Fruit fly (Drosophila melanogaster) whole organism, embryonic: ENCODE results near the gene Obp73a.

ENCODE experiments used
- ATbp ChIP-seq: fragments of 200-800 bp; sonication (Bioruptor generic); optimal IDR thresholded peaks from 2 replicates; lab custom pipeline; 2017; ENCODE audit warnings: missing biosample characterization, mild to moderate bottlenecking, missing genetic modification characterization, missing genetic modification reagents
- Awh ChIP-seq: fragments of 200-800 bp; sonication (Bioruptor generic); IDR thresholded peaks from 2 replicates; pipeline ENCODE4, ENCODE4 v1.3.6; 2022; ENCODE audit warnings: missing biosample characterization, missing genetic modification characterization
- BtbVII ChIP-seq: fragments of 200-800 bp; sonication (Bioruptor generic); optimal IDR thresholded peaks from 3 replicates; lab custom pipeline; 2017; ENCODE audit warnings: missing biosample characterization, mild to moderate bottlenecking, missing genetic modification characterization
- CG10147 ChIP-seq: fragments of 200-800 bp; sonication (Bioruptor generic); optimal IDR thresholded peaks from 2 replicates; lab custom pipeline; 2019; ENCODE audit warnings: missing biosample characterization, mild to moderate bottlenecking, missing genetic modification characterization, moderate library complexity
- CG10543 ChIP-seq: fragments of 200-800 bp; sonication (Bioruptor generic); optimal IDR thresholded peaks from 3 replicates; lab custom pipeline; 2017; ENCODE audit warnings: missing biosample characterization, mild to moderate bottlenecking, missing genetic modification characterization, moderate library complexity
- CG11398 ChIP-seq: fragments of 200-800 bp; sonication (Bioruptor generic); optimal IDR thresholded peaks from 2 replicates; lab custom pipeline; 2016; ENCODE audit warnings: missing biosample characterization, missing genetic modification characterization
- CG11504 ChIP-seq: fragments of 200-800 bp; sonication (Bioruptor generic); optimal IDR thresholded peaks from 3 replicates; lab custom pipeline; 2019; ENCODE audit warnings: missing biosample characterization, mild to moderate bottlenecking, missing genetic modification characterization, moderate library complexity
- CG14050 ChIP-seq: fragments of 200-800 bp; sonication (Bioruptor generic); IDR thresholded peaks from 3 replicates; pipeline ENCODE4 v1.3.6; 2022; ENCODE audit warnings: missing biosample characterization, missing genetic modification characterization
- CG14667 ChIP-seq: fragments of 200-800 bp; sonication (Bioruptor generic); IDR thresholded peaks from 2 replicates; pipeline ENCODE4 v1.3.6; 2022; ENCODE audit warnings: missing biosample characterization, missing genetic modification characterization
- CG14965 ChIP-seq: fragments of 200-800 bp; sonication (Bioruptor generic); optimal IDR thresholded peaks from 2 replicates; lab custom pipeline; 2016; ENCODE audit warnings: missing biosample characterization, missing genetic modification characterization, borderline replicate concordance
- CG16779 ChIP-seq: fragments of 200-800 bp; sonication (Bioruptor generic); IDR thresholded peaks from 2 replicates; pipeline ENCODE4 v1.3.6; 2022; ENCODE audit warnings: missing biosample characterization, missing genetic modification characterization
- CG32772 ChIP-seq: fragments of 200-800 bp; sonication (Bioruptor generic); IDR thresholded peaks from 2 replicates; pipeline ENCODE4 v1.3.6; 2022; ENCODE audit warnings: missing biosample characterization, missing genetic modification characterization
- CG3281 ChIP-seq: fragments of 200-800 bp; sonication (Bioruptor generic); optimal IDR thresholded peaks from 3 replicates; lab custom pipeline; 2017; ENCODE audit warnings: missing biosample characterization, mild to moderate bottlenecking, missing genetic modification characterization
- CG3726 ChIP-seq: fragments of 200-800 bp; sonication (Bioruptor generic); IDR thresholded peaks from 3 replicates; pipeline ENCODE4, ENCODE4 v1.3.6; 2022; ENCODE audit warnings: missing biosample characterization, missing genetic modification characterization
- CG4707 ChIP-seq: fragments of 200-800 bp; sonication (Bioruptor generic); optimal IDR thresholded peaks from 2 replicates; lab custom pipeline; 2018; ENCODE audit warnings: missing biosample characterization, mild to moderate bottlenecking, missing genetic modification characterization, moderate library complexity
- CG6175 ChIP-seq: fragments of 200-800 bp; sonication (Bioruptor generic); IDR thresholded peaks from 3 replicates; pipeline ENCODE4 v1.3.6; 2022; ENCODE audit warnings: missing biosample characterization, missing genetic modification characterization
- CG6272 ChIP-seq: fragments of 200-800 bp; sonication (Bioruptor generic); IDR thresholded peaks from 2 replicates; pipeline ENCODE4 v1.3.6; 2022; ENCODE audit warnings: missing biosample characterization, missing genetic modification characterization
- CG6683 ChIP-seq: fragments of 200-800 bp; sonication (Bioruptor generic); optimal IDR thresholded peaks from 2 replicates; lab custom pipeline; 2017; ENCODE audit warnings: missing biosample characterization, mild to moderate bottlenecking, missing genetic modification characterization, missing genetic modification reagents
- CG6813 ChIP-seq: fragments of 200-800 bp; sonication (Bioruptor generic); optimal IDR thresholded peaks from 2 replicates; lab custom pipeline; 2017; ENCODE audit warnings: missing biosample characterization, missing genetic modification characterization, mild to moderate bottlenecking, moderate library complexity, missing genetic modification reagents
- CG7786 ChIP-seq: fragments of 200-800 bp; sonication (Bioruptor generic); optimal IDR thresholded peaks from 2 replicates; lab custom pipeline; 2016; ENCODE audit warnings: missing biosample characterization, missing genetic modification characterization
- CG8281 ChIP-seq: fragments of 200-800 bp; sonication (Bioruptor generic); optimal IDR thresholded peaks from 2 replicates; lab custom pipeline; 2018; ENCODE audit warnings: missing biosample characterization, mild to moderate bottlenecking, missing genetic modification characterization, moderate library complexity
- CG9215 ChIP-seq: fragments of 200-800 bp; sonication (Bioruptor generic); IDR thresholded peaks from 2 replicates; pipeline ENCODE4 v1.3.6; 2022; ENCODE audit warnings: missing biosample characterization, missing genetic modification characterization
- Dbx ChIP-seq: fragments of 200-800 bp; sonication (Bioruptor generic); IDR thresholded peaks from 3 replicates; pipeline ENCODE4 v1.3.6; 2022; ENCODE audit warnings: missing biosample characterization, missing genetic modification characterization
- Ets97D ChIP-seq: fragments of 200-800 bp; sonication (Bioruptor generic); optimal IDR thresholded peaks from 3 replicates; lab custom pipeline; 2016; ENCODE audit warnings: missing biosample characterization, missing genetic modification characterization
- Fer2 ChIP-seq: fragments of 200-800 bp; sonication (Bioruptor generic); optimal IDR thresholded peaks from 2 replicates; lab custom pipeline; 2018; ENCODE audit warnings: missing biosample characterization, mild to moderate bottlenecking, missing genetic modification characterization, moderate library complexity
- HLHmδ ChIP-seq: fragments of 200-800 bp; sonication (Bioruptor generic); optimal IDR thresholded peaks from 2 replicates; lab custom pipeline; 2018; ENCODE audit warnings: missing biosample characterization, mild to moderate bottlenecking, missing genetic modification characterization, moderate library complexity
- Lpt ChIP-seq: fragments of >200 bp; optimal IDR thresholded peaks from 2 replicates; lab custom pipeline; 2018; ENCODE audit warnings: missing biosample characterization, missing genetic modification characterization
- Mes4 ChIP-seq: fragments of 200-800 bp; sonication (Bioruptor generic); optimal IDR thresholded peaks from 2 replicates; lab custom pipeline; 2016; ENCODE audit warnings: missing biosample characterization, missing genetic modification characterization
- NC2α ChIP-seq: fragments of 200-800 bp; sonication (Bioruptor generic); optimal IDR thresholded peaks from 2 replicates; lab custom pipeline; 2016; ENCODE audit warnings: missing biosample characterization, missing genetic modification characterization
- NFAT ChIP-seq: fragments of 200-800 bp; sonication (Bioruptor generic); IDR thresholded peaks from 2 replicates; pipeline ENCODE4 v1.3.6; 2022; ENCODE audit warnings: missing biosample characterization, missing genetic modification characterization
- NfI ChIP-seq: fragments of 200-800 bp; sonication (Bioruptor generic); optimal IDR thresholded peaks from 3 replicates; lab custom pipeline; 2018; ENCODE audit warnings: missing biosample characterization, mild to moderate bottlenecking, missing genetic modification characterization, moderate library complexity
- Oaz ChIP-seq: fragments of 200-800 bp; sonication (Bioruptor generic); IDR thresholded peaks from 2 replicates; pipeline ENCODE4 v1.3.6; 2022; ENCODE audit warnings: missing biosample characterization, missing genetic modification characterization
- Sry-δ ChIP-seq: fragments of 200-800 bp; sonication (Bioruptor generic); optimal IDR thresholded peaks from 2 replicates; lab custom pipeline; 2016; ENCODE audit warnings: missing biosample characterization, missing genetic modification characterization
- TFAM ChIP-seq: fragments of 200-800 bp; sonication (Bioruptor generic); optimal IDR thresholded peaks from 2 replicates; lab custom pipeline; 2017; ENCODE audit warnings: missing biosample characterization, missing genetic modification characterization, inconsistent platforms
- Trl ChIP-seq, 3 experiments: fragments of >200 bp in 2 of 3; fragments of 200-800 bp in 1 of 3; sonication (Bioruptor generic) in 1 of 3; optimal IDR thresholded peaks; 2 replicates in 1 of 3; 3 replicates in 2 of 3; lab custom pipeline; 2016 to 2017; ENCODE audit warnings: missing biosample characterization in 1 of 3, missing genetic modification characterization in 1 of 3
- cad ChIP-seq: fragments of >200 bp; optimal IDR thresholded peaks from 2 replicates; lab custom pipeline; 2017; ENCODE audit warnings: missing biosample characterization, missing genetic modification characterization
- chm ChIP-seq: fragments of 200-800 bp; sonication (Bioruptor generic); IDR thresholded peaks from 2 replicates; pipeline ENCODE4 v1.3.6; 2022; ENCODE audit warnings: missing biosample characterization, missing genetic modification characterization
- croc ChIP-seq: fragments of 200-800 bp; sonication (Bioruptor generic); conservative IDR thresholded peaks from 3 replicates; pipeline ENCODE4 v1.3.6; 2022; ENCODE audit warnings: missing biosample characterization, missing genetic modification characterization
- dm ChIP-seq: fragments of 200-800 bp; sonication (Bioruptor generic); optimal IDR thresholded peaks from 3 replicates; lab custom pipeline; 2016; ENCODE audit warnings: missing biosample characterization, missing genetic modification characterization
- en ChIP-seq: fragments of 200-800 bp; sonication (Bioruptor generic); optimal IDR thresholded peaks from 2 replicates; lab custom pipeline; 2016; ENCODE audit warnings: missing biosample characterization, missing genetic modification characterization
- esg ChIP-seq: fragments of 200-800 bp; sonication (Bioruptor generic); conservative IDR thresholded peaks from 2 replicates; pipeline ENCODE4 v1.3.6; 2022; ENCODE audit warnings: missing biosample characterization, missing genetic modification characterization
- ewg ChIP-seq: fragments of 200-800 bp; sonication (Bioruptor generic); optimal IDR thresholded peaks from 3 replicates; lab custom pipeline; 2017; ENCODE audit warnings: mild to moderate bottlenecking, missing biosample characterization, missing genetic modification reagents, missing genetic modification characterization
- hb ChIP-seq: fragments of 200-800 bp; sonication (Bioruptor generic); IDR thresholded peaks from 3 replicates; pipeline ENCODE4 v1.3.6; 2022; ENCODE audit warnings: missing biosample characterization, missing genetic modification characterization; ENCODE audit not compliant: partially characterized antibody
- mirr ChIP-seq: fragments of 200-800 bp; sonication (Bioruptor generic); optimal IDR thresholded peaks from 3 replicates; lab custom pipeline; 2018; ENCODE audit warnings: missing biosample characterization, mild to moderate bottlenecking, missing genetic modification characterization
- odd ChIP-seq: fragments of 200-800 bp; sonication (Bioruptor generic); optimal IDR thresholded peaks from 2 replicates; lab custom pipeline; 2017; ENCODE audit warnings: missing biosample characterization, mild to moderate bottlenecking, missing genetic modification characterization
- p53 ChIP-seq: fragments of 200-800 bp; sonication (Bioruptor generic); optimal IDR thresholded peaks from 2 replicates; lab custom pipeline; 2016; ENCODE audit warnings: missing biosample characterization, missing genetic modification characterization
- pho ChIP-seq: fragments of 200-800 bp; sonication (Bioruptor generic); optimal IDR thresholded peaks from 2 replicates; lab custom pipeline; 2016; ENCODE audit warnings: missing biosample characterization, missing genetic modification characterization
- schlank ChIP-seq: fragments of 200-800 bp; sonication (Bioruptor generic); optimal IDR thresholded peaks from 2 replicates; lab custom pipeline; 2018; ENCODE audit warnings: missing biosample characterization, mild to moderate bottlenecking, missing genetic modification characterization
- sens-2 ChIP-seq: fragments of 200-800 bp; sonication (Bioruptor generic); IDR thresholded peaks from 2 replicates; pipeline ENCODE4 v1.3.6; 2022; ENCODE audit warnings: missing biosample characterization, missing genetic modification characterization
- sr ChIP-seq: fragments of 200-800 bp; sonication (Bioruptor generic); IDR thresholded peaks from 3 replicates; pipeline ENCODE4 v1.3.6; 2022; ENCODE audit warnings: missing biosample characterization, missing genetic modification characterization
- tap ChIP-seq: fragments of 200-800 bp; optimal IDR thresholded peaks from 3 replicates; lab custom pipeline; 2019; ENCODE audit warnings: missing biosample characterization, mild to moderate bottlenecking, missing genetic modification characterization, moderate library complexity

The Obp73a gene

dm6 chr3L:16915766-16916476, 28.2 kb upstream of the Obp73a start (continued):
- no peak for TF ChIP-seq esg (GFP tag; lab: Robert Waterston, UW)
- no peak for TF ChIP-seq CG14965
- no peak for TF ChIP-seq CG14050 (GFP tag; lab: Robert Waterston, UW)
- no peak for TF ChIP-seq hb (GFP tag; lab: Robert Waterston, UW)
- no peak for TF ChIP-seq CG3281
- no peak for TF ChIP-seq CG6272 (GFP tag; lab: Robert Waterston, UW)
- TF ChIP-seq CG6175: no peak
- TF ChIP-seq CG9215 (GFP tag; lab: Robert Waterston, UW): no peak
- no peak for TF ChIP-seq CG32772 (GFP tag; lab: Robert Waterston, UW)
- no peak for TF ChIP-seq dm (GFP tag; lab: Kevin White, UChicago)
- no peak for TF ChIP-seq CG4707
- no peak for TF ChIP-seq CG7786 (GFP tag; lab: Kevin White, UChicago)
- TF ChIP-seq pho: no peak
- no peak for TF ChIP-seq CG11398 (GFP tag; lab: Kevin White, UChicago)
- no peak for TF ChIP-seq Dbx (GFP tag; lab: Robert Waterston, UW)
- no peak for TF ChIP-seq Sry-δ (GFP tag; lab: Kevin White, UChicago)
- TF ChIP-seq Trl (optimal IDR thresholded peaks at IDR 0.05; lab: Kevin White, UChicago): peak; percentile 26
- TF ChIP-seq Trl (GFP tag; optimal IDR thresholded peaks at IDR 0.05; lab: Kevin White, UChicago): no peak
- no peak for TF ChIP-seq CG10147 (GFP tag; lab: Kevin White, UChicago)
- no peak for TF ChIP-seq CG3726
- TF ChIP-seq Awh (GFP tag; lab: Robert Waterston, UW): no peak
- no peak for TF ChIP-seq Oaz (GFP tag; lab: Robert Waterston, UW)
- no peak for TF ChIP-seq HLHmδ (GFP tag; lab: Kevin White, UChicago)
- no peak for TF ChIP-seq ATbp
- TF ChIP-seq sr: no peak
- no peak for TF ChIP-seq NC2α
- TF ChIP-seq tap (tag; lab: Kevin White, UChicago): no peak
- TF ChIP-seq NFAT: no peak
- TF ChIP-seq CG16779: no peak
- TF ChIP-seq TFAM (GFP tag; lab: Kevin White, UChicago): no peak
- TF ChIP-seq p53 (GFP tag; lab: Kevin White, UChicago): no peak
- no peak for TF ChIP-seq odd (GFP tag; lab: Kevin White, UChicago)
- TF ChIP-seq CG6683: no peak
- TF ChIP-seq schlank (tag; lab: Kevin White, UChicago): no peak
- TF ChIP-seq sens-2 (GFP tag; lab: Robert Waterston, UW): no peak
- no peak for TF ChIP-seq ewg
- no peak for TF ChIP-seq en (GFP tag; lab: Kevin White, UChicago)
- TF ChIP-seq Fer2: no peak
- no peak for TF ChIP-seq croc (GFP tag; lab: Robert Waterston, UW)
- TF ChIP-seq mirr (GFP tag; lab: Kevin White, UChicago): no peak
- no peak for TF ChIP-seq cad (GFP tag; lab: Kevin White, UChicago)
- no peak for TF ChIP-seq NfI (GFP tag; lab: Kevin White, UChicago)
- no peak for TF ChIP-seq Mes4 (GFP tag; lab: Kevin White, UChicago)
- TF ChIP-seq Lpt (GFP tag; lab: Kevin White, UChicago): no peak
- no peak for TF ChIP-seq CG10543 (GFP tag; lab: Kevin White, UChicago)
- TF ChIP-seq Ets97D: no peak
- no peak for TF ChIP-seq CG8281 (tag; lab: Kevin White, UChicago)
- TF ChIP-seq CG11504 (tag; lab: Kevin White, UChicago): peak; percentile 68
- TF ChIP-seq CG14667 (GFP tag; lab: Robert Waterston, UW): no peak
- no peak for TF ChIP-seq CG6813 (GFP tag; lab: Kevin White, UChicago)
- no peak for TF ChIP-seq BtbVII
- no peak for TF ChIP-seq chm (GFP tag; lab: Robert Waterston, UW)
